Fruit fly (Drosophila melanogaster) whole organism, embryonic: ENCODE data around the gene trr.
A peak's percentile ranks its signal among the peaks of the same experiment; 100 is the strongest.

Source experiments
- D19A ChIP-seq: fragments of 200-800 bp; optimal IDR thresholded peaks from 3 replicates; lab custom pipeline; 2019; ENCODE audit warnings: missing biosample characterization, mild to moderate bottlenecking, missing genetic modification characterization, moderate library complexity
- Dfd ChIP-seq, 2 experiments: fragments of >200 bp; optimal IDR thresholded peaks; 2 replicates each; lab custom pipeline; 2017; ENCODE audit warnings: missing biosample characterization in 2 of 2, missing genetic modification characterization in 2 of 2
- Dll ChIP-seq: fragments of 200-800 bp; sonication (Bioruptor generic); IDR thresholded peaks from 4 replicates; pipeline ENCODE4 v1.3.6; 2022; ENCODE audit warnings: missing biosample characterization, missing genetic modification characterization; ENCODE audit not compliant: partially characterized antibody
- Pdp1 ChIP-seq, 2 experiments: fragments of 200-800 bp; sonication (Bioruptor generic); optimal IDR thresholded peaks; 3 replicates each; lab custom pipeline; 2016; ENCODE audit warnings: missing biosample characterization in 2 of 2, missing genetic modification characterization in 2 of 2, mild to moderate bottlenecking in 1 of 2, moderate library complexity in 1 of 2
- crp ChIP-seq, 2 experiments: fragments of 200-800 bp; sonication (Bioruptor generic); optimal IDR thresholded peaks; 2 replicates in 1 of 2; 3 replicates in 1 of 2; lab custom pipeline; 2017; ENCODE audit warnings: missing biosample characterization in 2 of 2, missing genetic modification characterization in 2 of 2, mild to moderate bottlenecking in 1 of 2, moderate library complexity in 1 of 2
- dmrt99B ChIP-seq: fragments of 200-800 bp; sonication (Bioruptor generic); optimal IDR thresholded peaks from 2 replicates; lab custom pipeline; 2018; ENCODE audit warnings: missing biosample characterization, mild to moderate bottlenecking, missing genetic modification characterization, moderate library complexity
- ranshi ChIP-seq: fragments of 200-800 bp; sonication (Bioruptor generic); IDR thresholded peaks from 2 replicates; pipeline ENCODE4 v1.3.6; 2022; ENCODE audit warnings: missing biosample characterization, missing genetic modification characterization
- row ChIP-seq: fragments of 200-800 bp; sonication (Bioruptor generic); IDR thresholded peaks from 3 replicates; pipeline ENCODE4 v1.3.6; 2022; ENCODE audit warnings: missing biosample characterization, missing genetic modification characterization
- stc ChIP-seq: fragments of 200-800 bp; sonication (Bioruptor generic); IDR thresholded peaks from 2 replicates; pipeline ENCODE4 v1.3.6; 2022; ENCODE audit warnings: missing biosample characterization, missing genetic modification characterization

DNA sequence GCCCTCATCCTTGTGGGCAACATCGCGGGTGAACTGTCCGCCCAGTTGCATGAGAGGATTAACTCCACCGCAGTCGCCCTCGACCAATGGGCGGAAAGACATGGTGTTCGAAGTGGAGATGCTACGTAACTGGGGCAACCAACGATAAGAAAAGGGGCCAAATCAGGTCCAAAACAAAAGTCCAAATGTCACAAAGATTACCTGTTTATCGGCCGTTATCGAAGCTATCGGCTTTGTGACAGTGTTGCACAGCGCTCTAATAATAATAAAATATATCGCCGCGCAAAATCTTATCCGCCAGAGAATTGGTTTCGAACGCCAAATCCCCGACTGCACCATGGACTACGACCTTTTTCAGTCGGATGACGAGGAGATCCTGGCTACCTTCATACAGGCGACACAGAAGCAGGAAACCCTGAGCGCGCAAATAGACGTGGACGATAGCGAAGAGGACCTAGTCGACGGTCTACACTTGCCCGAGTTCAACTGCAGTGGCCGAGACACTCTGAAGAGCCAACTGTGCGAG is 21.1 kb downstream of the trr start, which contains the start of the genes CG14803 and Pex5:
- TF ChIP-seq crp (GFP tag; optimal IDR thresholded peaks at IDR 0.05; lab: Kevin White, UChicago) (no peak), dmrt99B (tag; lab: Kevin White, UChicago) (no peak), D19A (tag; lab: Kevin White, UChicago) (no peak), Pdp1 (GFP tag; optimal IDR thresholded peaks at IDR 0.05; lab: Kevin White, UChicago) (peak in 1 of 2 experiments; percentile 63), Dll (GFP tag; lab: Robert Waterston, UW) (peak; percentile 57; the same call in 2 of the 4 replicates), stc (GFP tag; lab: Robert Waterston, UW) (no peak), row (GFP tag; lab: Robert Waterston, UW) (no peak; the same call in 2 of the 3 replicates), Dfd (GFP tag; optimal IDR thresholded peaks at IDR 0.05; lab: Kevin White, UChicago) (no peak), ranshi (GFP tag; lab: Robert Waterston, UW) (no peak)
